Fruit fly (Drosophila melanogaster): ENCODE measurements around the gene CkIalpha.
A peak's percentile ranks its signal among the peaks of the same experiment; 100 is the strongest.

Gene CkIalpha

dm6 chrX:12654288-12654729 lies 883 bp downstream of the CkIalpha start (continued):
- TF ChIP-seq CG31441 (GFP tag; IDR thresholded peaks at IDR 0.05) (no peak), da (GFP tag; optimal IDR thresholded peaks at IDR 0.05) (no peak), CG7745 (tag; optimal IDR thresholded peaks at IDR 0.05) (no peak), HLH3B (GFP tag; IDR thresholded peaks at IDR 0.05) (0 out of 2 replicates have a peak, but pooled peaks have one; percentile 8), CG18262 (tag; optimal IDR thresholded peaks at IDR 0.05) (no peak), pb (GFP tag; optimal IDR thresholded peaks at IDR 0.05) (no peak), ash1 (GFP tag; optimal IDR thresholded peaks at IDR 0.05) (no peak), insv (GFP tag; optimal IDR thresholded peaks at IDR 0.05) (peak in 1 of 2 experiments; percentile 61), kni (GFP tag; optimal IDR thresholded peaks at IDR 0.05) (peak; percentile 46), Doc2 (GFP tag; IDR thresholded peaks at IDR 0.05) (no peak), tll (GFP tag; optimal IDR thresholded peaks at IDR 0.05) (no peak), Hey (tag; optimal IDR thresholded peaks at IDR 0.05) (no peak), onecut (GFP tag; IDR thresholded peaks at IDR 0.05) (peak; percentile 64), sisA (GFP tag; IDR thresholded peaks at IDR 0.05) (no peak), dmrt11E (tag; optimal IDR thresholded peaks at IDR 0.05) (no peak), CG11695 (GFP tag; IDR thresholded peaks at IDR 0.05) (no peak), Eip74EF (GFP tag; optimal IDR thresholded peaks at IDR 0.05) (peak in 1 of 2 experiments; percentile 9), CG11504 (tag; optimal IDR thresholded peaks at IDR 0.05) (no peak), MTF-1 (GFP tag; optimal IDR thresholded peaks at IDR 0.05; ENCODE audit: borderline replicate concordance) (no peak), dpn (GFP tag; optimal IDR thresholded peaks at IDR 0.05) (no peak), CG8944 (GFP tag; optimal IDR thresholded peaks at IDR 0.05) (no peak), CG31365 (tag; optimal IDR thresholded peaks at IDR 0.05) (no peak), bab2 (GFP tag; optimal IDR thresholded peaks at IDR 0.05) (no peak), NC2β (GFP tag; optimal IDR thresholded peaks at IDR 0.05) (no peak), al (GFP tag; IDR thresholded peaks at IDR 0.05) (no peak), Dref (GFP tag; IDR thresholded peaks at IDR 0.05) (peak; percentile 53), CG15514 (GFP tag; optimal IDR thresholded peaks at IDR 0.05) (no peak), zen2 (GFP tag; IDR thresholded peaks at IDR 0.05; ENCODE audit: partially characterized antibody) (0 out of 3 replicates have a peak, but pooled peaks have one; percentile 18), Vsx1 (GFP tag; optimal IDR thresholded peaks at IDR 0.05) (no peak), CG17612 (GFP tag; IDR thresholded peaks at IDR 0.05) (no peak), NFAT (GFP tag; IDR thresholded peaks at IDR 0.05) (no peak), CG17568 (GFP tag; optimal IDR thresholded peaks at IDR 0.05) (no peak), exex (tag; optimal IDR thresholded peaks at IDR 0.05) (no peak), HLHmδ (GFP tag; optimal IDR thresholded peaks at IDR 0.05) (no peak), MBD-R2 (GFP tag; IDR thresholded peaks at IDR 0.05) (peak; percentile 28; the same call in 1 of the 2 replicates), Max (GFP tag; optimal IDR thresholded peaks at IDR 0.05) (no peak), Kr (GFP tag; optimal IDR thresholded peaks at IDR 0.05) (peak; percentile 78), CG6254 (GFP tag; optimal IDR thresholded peaks at IDR 0.05) (no peak), CG9437 (GFP tag; optimal IDR thresholded peaks at IDR 0.05) (peak; percentile 3), sima (GFP tag; optimal IDR thresholded peaks at IDR 0.05) (no peak), wdn (GFP tag; IDR thresholded peaks at IDR 0.05) (no peak), CG10654 (GFP tag; optimal IDR thresholded peaks at IDR 0.05) (no peak), dmrt99B (tag; optimal IDR thresholded peaks at IDR 0.05) (no peak), nerfin-2 (GFP tag; IDR thresholded peaks at IDR 0.05; ENCODE audit: partially characterized antibody) (peak; percentile 66), CG10959 (GFP tag; IDR thresholded peaks at IDR 0.05) (no peak), Gsc (GFP tag; IDR thresholded peaks at IDR 0.05) (no peak), Scr (GFP tag; IDR thresholded peaks at IDR 0.05; ENCODE audit: partially characterized antibody) (peak; percentile 56), CG14050 (GFP tag; IDR thresholded peaks at IDR 0.05) (no peak), Rx (GFP tag; IDR thresholded peaks at IDR 0.05) (no peak), peb (GFP tag; IDR thresholded peaks at IDR 0.05) (no peak), CG6654 (GFP tag; optimal IDR thresholded peaks at IDR 0.05) (no peak)

Measured in whole organism, embryonic.